Fruit fly (Drosophila melanogaster) whole organism, wandering third instar larva: Measurements from ENCODE around the gene CG15747.
A peak's percentile ranks its signal among the peaks of the same experiment; 100 is the strongest.

Experiments used
- Abd-B ChIP-seq: fragments of >200 bp; optimal IDR thresholded peaks from 2 replicates; lab custom pipeline; 2017; ENCODE audit warnings: missing biosample characterization, missing genetic modification characterization
- CG32264 ChIP-seq: fragments of 200-800 bp; sonication (Bioruptor generic); optimal IDR thresholded peaks from 2 replicates; lab custom pipeline; 2016; ENCODE audit warnings: missing biosample characterization, missing genetic modification characterization
- CG9705 ChIP-seq: fragments of 200-800 bp; sonication (Bioruptor generic); optimal IDR thresholded peaks from 2 replicates; lab custom pipeline; 2018; ENCODE audit warnings: missing biosample characterization, mild to moderate bottlenecking, missing genetic modification characterization
- Dfd ChIP-seq: fragments of >200 bp; optimal IDR thresholded peaks from 2 replicates; lab custom pipeline; 2017; ENCODE audit warnings: missing biosample characterization, missing genetic modification characterization
- Dif ChIP-seq: fragments of 200-275, 200-300 bp; sonication (Bioruptor generic); optimal IDR thresholded peaks from 2 replicates; lab custom pipeline; 2018; ENCODE audit warnings: missing biosample characterization, missing genetic modification characterization; ENCODE audit not compliant: partially characterized antibody
- GATAd ChIP-seq: sonication (Bioruptor generic); optimal IDR thresholded peaks from 2 replicates; lab custom pipeline; 2016; ENCODE audit warnings: missing biosample characterization, missing genetic modification characterization
- HLH106 ChIP-seq: fragments of 200-800 bp; optimal IDR thresholded peaks from 3 replicates; lab custom pipeline; 2019; ENCODE audit warnings: missing biosample characterization, mild to moderate bottlenecking, missing genetic modification characterization, moderate library complexity
- Hnf4 ChIP-seq: fragments of 200-800 bp; sonication (Bioruptor generic); optimal IDR thresholded peaks from 2 replicates; lab custom pipeline; 2016; ENCODE audit warnings: missing biosample characterization, mild to moderate bottlenecking, missing genetic modification characterization
- Hr78 ChIP-seq: fragments of >200 bp; optimal IDR thresholded peaks from 2 replicates; lab custom pipeline; 2017; ENCODE audit warnings: missing biosample characterization, missing genetic modification characterization
- Hr83 ChIP-seq: fragments of 200-300 bp; sonication (Bioruptor generic); optimal IDR thresholded peaks from 2 replicates; lab custom pipeline; 2016; ENCODE audit warnings: missing biosample characterization, mild to moderate bottlenecking, missing genetic modification characterization, moderate library complexity; ENCODE audit not compliant: poor library complexity, severe bottlenecking
- Jra ChIP-seq: sonication (Bioruptor generic); optimal IDR thresholded peaks from 2 replicates; lab custom pipeline; 2016; ENCODE audit warnings: missing biosample characterization, missing genetic modification characterization
- Mio ChIP-seq: sonication (Bioruptor generic); optimal IDR thresholded peaks from 2 replicates; lab custom pipeline; 2016; ENCODE audit warnings: missing biosample characterization, missing genetic modification characterization
- Myc ChIP-seq: fragments of >200 bp; optimal IDR thresholded peaks from 2 replicates; lab custom pipeline; 2017
- N ChIP-seq: fragments of >200 bp; optimal IDR thresholded peaks from 2 replicates; lab custom pipeline; 2018; ENCODE audit warnings: missing biosample characterization, missing external identifiers, missing genetic modification characterization
- OdsH ChIP-seq: fragments of 200-800 bp; sonication (Bioruptor generic); optimal IDR thresholded peaks from 2 replicates; lab custom pipeline; 2016; ENCODE audit warnings: missing biosample characterization, mild to moderate bottlenecking, missing genetic modification characterization
- Rel ChIP-seq, 2 experiments: fragments of 200-800 bp; sonication (Bioruptor generic) in 1 of 2; optimal IDR thresholded peaks; 2 replicates in 1 of 2; 3 replicates in 1 of 2; lab custom pipeline; 2016 to 2019; ENCODE audit warnings: mild to moderate bottlenecking in 2 of 2, missing biosample characterization in 2 of 2, missing genetic modification characterization in 2 of 2, moderate library complexity in 1 of 2
- Sp1 ChIP-seq: fragments of 200-800 bp; sonication (Bioruptor generic); optimal IDR thresholded peaks from 3 replicates; lab custom pipeline; 2019; ENCODE audit warnings: missing biosample characterization, mild to moderate bottlenecking, missing genetic modification characterization, moderate library complexity
- Vsx2 ChIP-seq: fragments of 200-300, 225-300 bp; sonication (Bioruptor generic); optimal IDR thresholded peaks from 2 replicates; lab custom pipeline; 2018; ENCODE audit warnings: missing biosample characterization, missing genetic modification characterization; ENCODE audit not compliant: partially characterized antibody
- br ChIP-seq: fragments of 200-800 bp; sonication (Bioruptor generic); optimal IDR thresholded peaks from 2 replicates; lab custom pipeline; 2016; ENCODE audit warnings: missing biosample characterization, missing genetic modification characterization
- brk ChIP-seq: fragments of 200-800 bp; sonication (Bioruptor generic); optimal IDR thresholded peaks from 2 replicates; lab custom pipeline; 2016; ENCODE audit warnings: missing biosample characterization, mild to moderate bottlenecking, missing genetic modification characterization
- dl ChIP-seq, 2 experiments: fragments of 175-275, 200-275 bp in 1 of 2; fragments of 200-275 bp in 1 of 2; sonication (Bioruptor generic); optimal IDR thresholded peaks; lab custom pipeline; 2018; ENCODE audit warnings: mild to moderate bottlenecking in 2 of 2, missing biosample characterization in 2 of 2, missing genetic modification characterization in 2 of 2, moderate library complexity in 2 of 2; ENCODE audit not compliant: partially characterized antibody in 2 of 2, insufficient read depth in 1 of 2
- dmrt93B ChIP-seq: fragments of 200-800 bp; sonication (Bioruptor generic); optimal IDR thresholded peaks from 2 replicates; lab custom pipeline; 2018; ENCODE audit warnings: missing biosample characterization, mild to moderate bottlenecking, missing genetic modification characterization
- dsf ChIP-seq: sonication (Bioruptor generic); optimal IDR thresholded peaks from 2 replicates; lab custom pipeline; 2016; ENCODE audit warnings: missing biosample characterization, missing genetic modification characterization, borderline replicate concordance
- ey ChIP-seq: fragments of 200-800 bp; sonication (Bioruptor generic); optimal IDR thresholded peaks from 2 replicates; lab custom pipeline; 2016; ENCODE audit warnings: missing biosample characterization, missing genetic modification characterization
- foxo ChIP-seq, 2 experiments: fragments of 200-800 bp; sonication (Bioruptor generic); optimal IDR thresholded peaks; 2 replicates in 1 of 2; 3 replicates in 1 of 2; lab custom pipeline; 2016 to 2017; ENCODE audit warnings: missing biosample characterization in 2 of 2, missing genetic modification characterization in 2 of 2
- fru ChIP-seq: fragments of 200-800 bp; sonication (Bioruptor generic); optimal IDR thresholded peaks from 3 replicates; lab custom pipeline; 2016; ENCODE audit warnings: missing biosample characterization, mild to moderate bottlenecking, missing genetic modification characterization
- h ChIP-seq: fragments of 200-800 bp; sonication (Bioruptor generic); optimal IDR thresholded peaks from 3 replicates; lab custom pipeline; 2016; ENCODE audit warnings: missing biosample characterization, mild to moderate bottlenecking, missing genetic modification characterization
- jim ChIP-seq: fragments of 175-275, 200-325 bp; sonication (Bioruptor generic); optimal IDR thresholded peaks from 2 replicates; lab custom pipeline; 2016; ENCODE audit warnings: missing biosample characterization, mild to moderate bottlenecking, missing genetic modification characterization
- lola ChIP-seq: fragments of >200 bp; optimal IDR thresholded peaks from 2 replicates; lab custom pipeline; 2017; ENCODE audit warnings: missing biosample characterization, missing genetic modification characterization
- pan ChIP-seq: fragments of >200 bp; optimal IDR thresholded peaks from 2 replicates; lab custom pipeline; 2017
- psq ChIP-seq: fragments of 200-800 bp; sonication (Bioruptor generic); optimal IDR thresholded peaks from 3 replicates; lab custom pipeline; 2017; ENCODE audit warnings: missing biosample characterization, mild to moderate bottlenecking, missing genetic modification characterization, moderate library complexity
- rgr ChIP-seq: fragments of 200-800 bp; sonication (Bioruptor generic); optimal IDR thresholded peaks from 3 replicates; lab custom pipeline; 2016; ENCODE audit warnings: missing biosample characterization, mild to moderate bottlenecking, missing genetic modification characterization
- sage ChIP-seq: fragments of 200-800 bp; sonication (Bioruptor generic); optimal IDR thresholded peaks from 2 replicates; lab custom pipeline; 2016; ENCODE audit warnings: missing biosample characterization, mild to moderate bottlenecking, missing genetic modification characterization
- sv ChIP-seq: fragments of 200-800 bp; sonication (Bioruptor generic); optimal IDR thresholded peaks from 3 replicates; lab custom pipeline; 2016; ENCODE audit warnings: missing biosample characterization, missing genetic modification characterization
- tai ChIP-seq: sonication (Bioruptor generic); optimal IDR thresholded peaks from 2 replicates; lab custom pipeline; 2016; ENCODE audit warnings: missing biosample characterization, missing genetic modification characterization
- usp ChIP-seq: fragments of >200 bp; optimal IDR thresholded peaks from 2 replicates; lab custom pipeline; 2017; ENCODE audit warnings: missing biosample characterization, missing genetic modification characterization
- woc ChIP-seq: sonication (Bioruptor generic); optimal IDR thresholded peaks from 2 replicates; lab custom pipeline; 2016; ENCODE audit warnings: missing biosample characterization, mild to moderate bottlenecking, missing genetic modification characterization

Gene CG15747

dm6 chrX:13303656-13304647 lies 34.2 kb upstream of the CG15747 start:
- TF ChIP-seq Dif, result peak; percentile 33
- no peak for TF ChIP-seq HLH106
- peak; percentile 80 for TF ChIP-seq N (GFP tag; lab: Kevin White, UChicago)
- TF ChIP-seq Jra, result no peak
- no peak for TF ChIP-seq CG9705 (GFP tag; lab: Kevin White, UChicago)
- no peak for TF ChIP-seq dl (GFP tag; optimal IDR thresholded peaks at IDR 0.05; lab: Kevin White, UChicago; ENCODE audit: insufficient read depth in 1 of 2, partially characterized antibody in 2 of 2)
- TF ChIP-seq Abd-B (GFP tag; lab: Kevin White, UChicago), result no peak
- TF ChIP-seq br (GFP tag; lab: Kevin White, UChicago), result peak; percentile 1
- no peak for TF ChIP-seq pan (lab: Kevin White, UChicago)
- TF ChIP-seq Sp1 (GFP tag; lab: Kevin White, UChicago), result peak; percentile 18
- no peak for TF ChIP-seq Dfd (GFP tag; lab: Kevin White, UChicago)
- no peak for TF ChIP-seq jim (GFP tag; lab: Kevin White, UChicago)
- TF ChIP-seq dsf (GFP tag; lab: Kevin White, UChicago), result no peak
- no peak for TF ChIP-seq CG32264
- TF ChIP-seq psq (GFP tag; lab: Kevin White, UChicago), result peak; percentile 36
- TF ChIP-seq Vsx2 (GFP tag; lab: Kevin White, UChicago), result no peak
- TF ChIP-seq fru (GFP tag; lab: Kevin White, UChicago), result no peak
- TF ChIP-seq OdsH (GFP tag; lab: Kevin White, UChicago), result no peak
- peak; percentile 40 for TF ChIP-seq h (GFP tag; lab: Kevin White, UChicago)
- no peak for TF ChIP-seq Myc (lab: Kevin White, UChicago)
- no peak for TF ChIP-seq rgr (GFP tag; lab: Kevin White, UChicago)
- TF ChIP-seq Mio (GFP tag; lab: Kevin White, UChicago), result no peak
- peak; percentile 5 for TF ChIP-seq Hr83
- TF ChIP-seq lola (GFP tag; lab: Kevin White, UChicago), result no peak
- TF ChIP-seq sage (GFP tag; lab: Kevin White, UChicago), result no peak
- TF ChIP-seq sv (GFP tag; lab: Kevin White, UChicago), result no peak
- no peak for TF ChIP-seq brk
- TF ChIP-seq foxo (GFP tag; optimal IDR thresholded peaks at IDR 0.05; lab: Kevin White, UChicago), result no peak
- no peak for TF ChIP-seq GATAd (GFP tag; lab: Kevin White, UChicago)
- TF ChIP-seq Rel (GFP tag; optimal IDR thresholded peaks at IDR 0.05; lab: Kevin White, UChicago), result no peak
- peak; percentile 41 for TF ChIP-seq Rel (tag; optimal IDR thresholded peaks at IDR 0.05; lab: Kevin White, UChicago)
- TF ChIP-seq tai (GFP tag; lab: Kevin White, UChicago), result no peak
- TF ChIP-seq woc, result peak; percentile 51
- TF ChIP-seq usp (GFP tag; lab: Kevin White, UChicago), result no peak
- TF ChIP-seq Hnf4 (GFP tag; lab: Kevin White, UChicago), result no peak
- TF ChIP-seq, all 38 proteins: peak for 9

- no peak for TF ChIP-seq Rel (GFP tag; optimal IDR thresholded peaks at IDR 0.05; lab: Kevin White, UChicago)
- TF ChIP-seq Rel (tag; optimal IDR thresholded peaks at IDR 0.05; lab: Kevin White, UChicago), result peak; percentile 71
- peak; percentile 17 for TF ChIP-seq h (GFP tag; lab: Kevin White, UChicago)
- TF ChIP-seq brk, result no peak
Observed at dm6 chrX:13305323-13305722, 32.8 kb upstream of the CG15747 start.

- TF ChIP-seq sv (GFP tag; lab: Kevin White, UChicago) (no peak), jim (GFP tag; lab: Kevin White, UChicago) (no peak), HLH106 (peak; percentile 35), psq (GFP tag; lab: Kevin White, UChicago) (peak; percentile 45), Jra (no peak), Vsx2 (GFP tag; lab: Kevin White, UChicago) (no peak), sage (GFP tag; lab: Kevin White, UChicago) (no peak), Abd-B (GFP tag; lab: Kevin White, UChicago) (no peak), dmrt93B (no peak), fru (GFP tag; lab: Kevin White, UChicago) (peak; percentile 42), Dif (no peak), Rel (GFP tag; optimal IDR thresholded peaks at IDR 0.05; lab: Kevin White, UChicago) (no peak), Rel (tag; optimal IDR thresholded peaks at IDR 0.05; lab: Kevin White, UChicago) (no peak), Hr83 (no peak), lola (GFP tag; lab: Kevin White, UChicago) (no peak), pan (lab: Kevin White, UChicago) (no peak), dsf (GFP tag; lab: Kevin White, UChicago) (no peak), usp (GFP tag; lab: Kevin White, UChicago) (no peak), Hr78 (GFP tag; lab: Kevin White, UChicago) (no peak), brk (no peak), Hnf4 (GFP tag; lab: Kevin White, UChicago) (peak; percentile 12), Sp1 (GFP tag; lab: Kevin White, UChicago) (peak; percentile 54), GATAd (GFP tag; lab: Kevin White, UChicago) (no peak), OdsH (GFP tag; lab: Kevin White, UChicago) (peak; percentile 48), dl (GFP tag; optimal IDR thresholded peaks at IDR 0.05; lab: Kevin White, UChicago; ENCODE audit: insufficient read depth in 1 of 2, partially characterized antibody in 2 of 2) (no peak), rgr (GFP tag; lab: Kevin White, UChicago) (peak; percentile 20), br (GFP tag; lab: Kevin White, UChicago) (no peak), ey (GFP tag; lab: Kevin White, UChicago) (peak; percentile 14), tai (GFP tag; lab: Kevin White, UChicago) (no peak), N (GFP tag; lab: Kevin White, UChicago) (no peak), Dfd (GFP tag; lab: Kevin White, UChicago) (no peak), woc (no peak), CG32264 (no peak), Myc (lab: Kevin White, UChicago) (no peak), CG9705 (GFP tag; lab: Kevin White, UChicago) (no peak)
Observed at dm6 chrX:13307189-13307588, 30.9 kb upstream of the CG15747 start.
